Worm (Caenorhabditis elegans): ENCODE measurements around the gene lad-2.

Gene lad-2

ce11 chrIV:2916043-2916442, 62.2 kb downstream of the lad-2 start:
- no peak for TF ChIP-seq tab-1 (GFP tag; IDR thresholded peaks at IDR 0.05)
- no peak for TF ChIP-seq T22C8.4 (GFP tag; IDR thresholded peaks at IDR 0.05)
- no peak for TF ChIP-seq cog-1 (tag; optimal IDR thresholded peaks at IDR 0.05)
- no peak for TF ChIP-seq klf-2 (GFP tag; conservative IDR thresholded peaks at IDR 0.05)
- no peak for TF ChIP-seq ztf-29 (GFP tag; IDR thresholded peaks at IDR 0.05)
- TF ChIP-seq ztf-23 (GFP tag; IDR thresholded peaks at IDR 0.05), result no peak
- no peak for TF ChIP-seq med-1 (GFP tag; optimal IDR thresholded peaks at IDR 0.05; ENCODE audit: insufficient read depth)

ce11 chrIV:2914545-2914944, 63.7 kb downstream of the lad-2 start:
- no peak for TF ChIP-seq ref-1 (GFP tag; conservative IDR thresholded peaks at IDR 0.05)
- TF ChIP-seq ztf-23 (GFP tag; IDR thresholded peaks at IDR 0.05), result no peak
- no peak for TF ChIP-seq ztf-29 (GFP tag; IDR thresholded peaks at IDR 0.05)
- no peak for TF ChIP-seq flt-1 (GFP tag; IDR thresholded peaks at IDR 0.05)
- no peak for TF ChIP-seq med-1 (GFP tag; optimal IDR thresholded peaks at IDR 0.05; ENCODE audit: insufficient read depth)
